Worm (Caenorhabditis elegans) whole organism, midembryonic: Measurements from ENCODE around the gene M176.11.

Experiments used
- flt-1 ChIP-seq: fragments of 200-800 bp; sonication (Bioruptor generic); IDR thresholded peaks from 2 replicates; pipeline ENCODE4 v1.3.6; 2022; ENCODE audit warnings: missing genetic modification characterization, missing compliant biosample characterization
- tab-1 ChIP-seq: fragments of 200-800 bp; sonication (Bioruptor generic); IDR thresholded peaks from 2 replicates; pipeline ENCODE4 v1.3.6; 2022; ENCODE audit warnings: missing genetic modification characterization, missing compliant biosample characterization

- no peak for TF ChIP-seq tab-1 (GFP tag; lab: Robert Waterston, UW)
- no peak for TF ChIP-seq flt-1 (GFP tag; lab: Robert Waterston, UW)
These were observed at the start of gene M176.11 for ce11 chrII:9421969-9422368.
